Worm (Caenorhabditis elegans): Measurements from ENCODE around the gene F49H12.4.

DNA sequence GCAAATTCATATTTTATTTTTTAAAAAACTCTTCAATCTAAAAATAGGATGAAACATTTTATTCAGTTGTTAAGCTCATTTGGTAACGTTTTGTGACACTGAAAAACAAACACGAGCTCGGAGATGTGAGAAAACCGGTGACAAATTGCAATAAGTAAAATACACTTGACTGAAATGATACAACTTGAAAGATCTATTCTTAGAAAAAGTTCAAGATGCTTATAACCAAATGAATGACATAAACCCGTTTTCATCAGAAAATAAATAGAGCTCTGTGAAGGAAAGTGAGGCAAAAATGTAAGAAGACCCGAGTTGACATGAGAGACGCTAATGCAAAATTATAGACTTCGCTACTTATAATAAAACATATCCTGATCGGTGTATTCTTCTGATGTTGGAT, 40.3 kb upstream of the F49H12.4 start, which contains the start of gene smex-2:
- TF ChIP-seq W03F9.2 (tag; optimal IDR thresholded peaks at IDR 0.05) (no peak), him-1 (tag; optimal IDR thresholded peaks at IDR 0.05) (no peak)
